Worm (Caenorhabditis elegans): ENCODE data around the gene T20B12.5.

- TF ChIP-seq ama-1 (optimal IDR thresholded peaks at IDR 0.05) = no peak
- TF ChIP-seq F13C5.2 (tag; optimal IDR thresholded peaks at IDR 0.05) = no peak
- no peak for TF ChIP-seq tbx-11 (GFP tag; IDR thresholded peaks at IDR 0.05)
- no peak for TF ChIP-seq ceh-36 (tag; optimal IDR thresholded peaks at IDR 0.05)
- TF ChIP-seq aly-1 (tag; optimal IDR thresholded peaks at IDR 0.05) = no peak
- no peak for TF ChIP-seq ets-7 (tag; optimal IDR thresholded peaks at IDR 0.05)
Measured at ce11 chrIII:7380120-7380519, 13.2 kb upstream of the T20B12.5 start.
